Fruit fly (Drosophila melanogaster): ENCODE measurements around the gene Srg1.
A peak's percentile ranks its signal among the peaks of the same experiment; 100 is the strongest.

Srg1 gene

DNA sequence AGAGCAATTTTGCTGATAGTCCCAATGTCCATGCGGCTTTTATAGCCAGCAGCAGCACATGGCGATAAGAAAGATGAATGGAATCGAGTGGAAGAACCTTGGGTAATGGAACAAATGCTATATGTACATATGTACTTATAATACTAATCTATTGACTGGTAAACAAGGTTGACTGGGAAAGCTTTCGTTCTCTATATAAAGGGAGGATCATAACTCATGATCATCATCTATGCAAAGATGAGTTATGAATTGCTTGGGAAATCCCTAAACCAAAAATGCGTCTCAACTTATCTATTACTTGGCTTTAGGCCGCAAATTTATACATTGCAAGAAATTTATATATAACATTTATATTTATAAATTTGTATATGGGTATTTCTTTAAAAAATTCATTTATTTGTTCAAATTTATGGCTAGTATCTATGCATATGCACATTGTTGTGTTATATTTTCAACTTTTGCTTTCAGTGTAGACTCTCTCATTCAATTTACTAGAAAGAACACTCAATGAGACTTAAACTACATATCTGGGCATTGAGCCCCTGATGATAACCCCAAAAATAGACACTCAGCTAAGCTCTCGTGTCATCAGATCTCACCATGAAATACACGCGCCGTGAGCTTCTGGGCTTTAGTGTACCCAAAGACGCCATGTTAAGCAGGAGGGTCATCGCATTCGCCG, at the start of gene Srg1, which contains the start of gene Elal (continued):
- TF ChIP-seq fd96Cb (tag; optimal IDR thresholded peaks at IDR 0.05) (no peak), ttk (GFP tag; IDR thresholded peaks at IDR 0.05) (no peak), CG1529 (GFP tag; optimal IDR thresholded peaks at IDR 0.05) (no peak), bsh (GFP tag; optimal IDR thresholded peaks at IDR 0.05) (peak in 1 of 2 experiments; percentile 22), CG13424 (tag; optimal IDR thresholded peaks at IDR 0.05) (peak; percentile 10), eyg (GFP tag; optimal IDR thresholded peaks at IDR 0.05) (no peak), fd3F (GFP tag; optimal IDR thresholded peaks at IDR 0.05) (no peak), sc (optimal IDR thresholded peaks at IDR 0.05) (no peak), sc (GFP tag; optimal IDR thresholded peaks at IDR 0.05) (no peak), CG9215 (GFP tag; IDR thresholded peaks at IDR 0.05) (no peak), sisA (GFP tag; IDR thresholded peaks at IDR 0.05) (no peak), CG5953 (GFP tag; IDR thresholded peaks at IDR 0.05) (no peak), CG31388 (GFP tag; optimal IDR thresholded peaks at IDR 0.05) (no peak), CG2120 (GFP tag; optimal IDR thresholded peaks at IDR 0.05) (peak; percentile 25), crp (GFP tag; optimal IDR thresholded peaks at IDR 0.05) (no peak), CG2712 (tag; optimal IDR thresholded peaks at IDR 0.05) (peak; percentile 40), Fer2 (tag; optimal IDR thresholded peaks at IDR 0.05) (peak; percentile 6), Stat92E (GFP tag; optimal IDR thresholded peaks at IDR 0.05) (no peak), CG2875 (GFP tag; optimal IDR thresholded peaks at IDR 0.05) (no peak), sr (GFP tag; IDR thresholded peaks at IDR 0.05) (no peak), CG9727 (GFP tag; optimal IDR thresholded peaks at IDR 0.05) (peak; percentile 36), CG14441 (GFP tag; IDR thresholded peaks at IDR 0.05) (0 out of 2 replicates have a peak, but pooled peaks have one; percentile 5), Lim3 (GFP tag; IDR thresholded peaks at IDR 0.05) (no peak), CG3847 (GFP tag; IDR thresholded peaks at IDR 0.05) (peak; percentile 31; the same call in 1 of the 2 replicates), CHES-1-like (GFP tag; optimal IDR thresholded peaks at IDR 0.05) (no peak), sd (tag; optimal IDR thresholded peaks at IDR 0.05) (no peak), CG4282 (GFP tag; optimal IDR thresholded peaks at IDR 0.05) (no peak), pzg (GFP tag; optimal IDR thresholded peaks at IDR 0.05) (no peak), trem (tag; optimal IDR thresholded peaks at IDR 0.05) (no peak), CG10979 (tag; optimal IDR thresholded peaks at IDR 0.05) (peak; percentile 5), B-H1 (GFP tag; IDR thresholded peaks at IDR 0.05) (no peak), C15 (GFP tag; IDR thresholded peaks at IDR 0.05) (no peak), CG3407 (GFP tag; optimal IDR thresholded peaks at IDR 0.05) (no peak), H2.0 (GFP tag; IDR thresholded peaks at IDR 0.05) (no peak), CG11085 (GFP tag; IDR thresholded peaks at IDR 0.05) (no peak), Meics (GFP tag; optimal IDR thresholded peaks at IDR 0.05) (peak; percentile 46), gcm2 (GFP tag; optimal IDR thresholded peaks at IDR 0.05) (no peak), bab2 (GFP tag; optimal IDR thresholded peaks at IDR 0.05) (no peak), pfk (GFP tag; optimal IDR thresholded peaks at IDR 0.05) (peak; percentile 30), CG11504 (tag; optimal IDR thresholded peaks at IDR 0.05) (no peak), CG16779 (GFP tag; IDR thresholded peaks at IDR 0.05) (no peak), gsb-n (tag; optimal IDR thresholded peaks at IDR 0.05) (peak; percentile 5), CG1024 (GFP tag; IDR thresholded peaks at IDR 0.05) (no peak), CG13296 (GFP tag; optimal IDR thresholded peaks at IDR 0.05) (no peak), sug (tag; optimal IDR thresholded peaks at IDR 0.05) (peak; percentile 51), cg (GFP tag; optimal IDR thresholded peaks at IDR 0.05) (no peak), CG5245 (GFP tag; optimal IDR thresholded peaks at IDR 0.05) (no peak), Dref (GFP tag; IDR thresholded peaks at IDR 0.05) (no peak), bowl (GFP tag; IDR thresholded peaks at IDR 0.05) (no peak), B-H2 (GFP tag; optimal IDR thresholded peaks at IDR 0.05) (no peak), Xrp1 (GFP tag; IDR thresholded peaks at IDR 0.05) (peak; percentile 21; the same call in 1 of the 2 replicates)

Data from whole organism, embryonic.